Worm (Caenorhabditis elegans) whole organism, mixed stage, embryonic: ENCODE measurements around the gene Y45F10B.3.

ENCODE experiments used
- blmp-1 ChIP-seq: fragments of 150-350 bp; optimal IDR thresholded peaks from 2 replicates; lab custom pipeline; 2014; ENCODE audit warnings: missing biosample characterization, missing genetic modification characterization
- lin-13 ChIP-seq: fragments of 150-350 bp; optimal IDR thresholded peaks from 2 replicates; lab custom pipeline; 2014; ENCODE audit warnings: missing biosample characterization, missing genetic modification characterization
- lsy-2 ChIP-seq: fragments of 150-350 bp; optimal IDR thresholded peaks from 2 replicates; lab custom pipeline; 2014; ENCODE audit warnings: missing biosample characterization, missing genetic modification characterization
- mab-5 ChIP-seq: fragments of 150-350 bp; optimal IDR thresholded peaks from 2 replicates; lab custom pipeline; 2014; ENCODE audit warnings: missing biosample characterization, missing genetic modification characterization
- nhr-12 ChIP-seq: fragments of 150-350 bp; optimal IDR thresholded peaks from 2 replicates; lab custom pipeline; 2014; ENCODE audit warnings: missing biosample characterization, missing genetic modification characterization
- nhr-237 ChIP-seq: fragments of 150-350 bp; optimal IDR thresholded peaks from 2 replicates; lab custom pipeline; 2014; ENCODE audit warnings: missing biosample characterization, missing genetic modification characterization
- nhr-28 ChIP-seq: fragments of 150-350 bp; optimal IDR thresholded peaks from 2 replicates; lab custom pipeline; 2014; ENCODE audit warnings: missing biosample characterization, missing genetic modification characterization
- nhr-76 ChIP-seq: sonication (generic microtip); optimal IDR thresholded peaks from 2 replicates; lab custom pipeline; 2017; ENCODE audit warnings: missing biosample characterization, missing genetic modification characterization
- pha-4 ChIP-seq: fragments of 150-350 bp; optimal IDR thresholded peaks from 2 replicates; lab custom pipeline; 2018; ENCODE audit warnings: missing biosample characterization, missing genetic modification reagents, missing genetic modification characterization
- sptf-1 ChIP-seq: sonication (generic microtip); optimal IDR thresholded peaks from 2 replicates; lab custom pipeline; 2017; ENCODE audit warnings: mild to moderate bottlenecking, missing genetic modification characterization, moderate library complexity, missing compliant biosample characterization
- unc-120 ChIP-seq: sonication (generic microtip); optimal IDR thresholded peaks from 2 replicates; lab custom pipeline; 2017; ENCODE audit warnings: missing genetic modification characterization, missing compliant biosample characterization; ENCODE audit not compliant: poor library complexity, severe bottlenecking
- unc-62 ChIP-seq: fragments of 150-350 bp; optimal IDR thresholded peaks from 2 replicates; lab custom pipeline; 2014; ENCODE audit warnings: missing biosample characterization, missing genetic modification reagents, missing genetic modification characterization

DNA sequence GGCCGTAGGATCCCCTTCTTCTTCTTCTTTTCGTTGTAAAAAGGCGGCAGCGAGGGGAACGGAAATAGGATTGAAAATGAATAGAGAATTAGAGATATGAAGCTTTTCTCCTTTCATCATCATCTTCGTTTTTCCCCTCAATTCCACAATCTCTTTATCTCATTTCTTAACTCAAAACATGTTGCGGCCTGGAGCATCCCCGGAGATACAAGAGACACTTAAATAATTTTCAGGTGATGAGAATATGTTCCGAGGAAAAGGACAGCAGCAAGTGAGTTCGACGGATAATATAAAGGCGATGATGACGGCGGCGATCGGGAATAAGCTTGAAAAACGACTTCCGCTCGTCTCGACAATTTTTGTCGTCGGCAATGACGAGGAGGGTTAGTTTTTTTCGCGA, 31.8 kb upstream of the Y45F10B.3 start, which contains the start of the genes Y45F10B.13 and qui-1:
- no peak for TF ChIP-seq nhr-76 (tag; lab: Kevin White, UChicago)
- TF ChIP-seq nhr-12 (tag; lab: Kevin White, UChicago), result no peak
- peak; percentile 56 for TF ChIP-seq unc-120 (tag; lab: Kevin White, UChicago)
- TF ChIP-seq lsy-2 (tag; lab: Kevin White, UChicago), result no peak
- TF ChIP-seq unc-62 (GFP tag; lab: Kevin White, UChicago), result no peak
- no peak for TF ChIP-seq nhr-237
- TF ChIP-seq nhr-28 (tag; lab: Kevin White, UChicago), result no peak
- TF ChIP-seq sptf-1, result no peak
- no peak for TF ChIP-seq mab-5
- TF ChIP-seq lin-13, result no peak
- no peak for TF ChIP-seq pha-4 (tag; lab: Kevin White, UChicago)
- TF ChIP-seq blmp-1 (tag; lab: Kevin White, UChicago), result no peak
